Worm (Caenorhabditis elegans): ENCODE results near the gene cdh-3.
A peak's percentile ranks its signal among the peaks of the same experiment; 100 is the strongest.

DNA sequence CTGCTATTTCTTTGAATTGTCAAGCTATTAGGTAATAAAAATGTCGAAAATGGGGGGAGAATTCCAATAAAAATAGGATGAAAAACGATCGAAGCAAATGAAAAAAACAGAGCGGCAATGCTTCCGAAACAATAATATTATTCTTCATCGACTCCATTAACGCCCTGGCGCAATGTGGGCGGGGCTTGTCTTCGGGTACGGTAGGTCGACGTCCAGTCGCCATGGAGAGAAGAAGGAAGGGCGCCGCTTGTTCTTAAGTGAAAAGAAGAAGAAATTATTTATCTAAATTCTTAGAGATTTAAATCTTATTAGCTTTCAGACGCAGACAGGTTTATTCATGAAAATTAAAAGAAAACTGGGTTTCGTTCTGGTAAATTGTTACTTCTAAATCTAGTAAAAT, 38.0 kb upstream of the cdh-3 start:
- TF ChIP-seq php-3 (GFP tag; IDR thresholded peaks at IDR 0.05) (no peak), lsy-2 (tag; optimal IDR thresholded peaks at IDR 0.05) (peak in 1 of 2 experiments; percentile 56), jun-1 (tag; optimal IDR thresholded peaks at IDR 0.05) (no peak), cey-2 (tag; optimal IDR thresholded peaks at IDR 0.05; ENCODE audit: borderline replicate concordance, insufficient read depth) (no peak), dpl-1 (GFP tag; optimal IDR thresholded peaks at IDR 0.05) (no peak), nhr-237 (tag; optimal IDR thresholded peaks at IDR 0.05) (no peak), snpc-4 (tag; optimal IDR thresholded peaks at IDR 0.05) (no peak), nhr-11 (tag; optimal IDR thresholded peaks at IDR 0.05) (no peak), ceh-82 (tag; optimal IDR thresholded peaks at IDR 0.05) (no peak), R02D3.7 (tag; optimal IDR thresholded peaks at IDR 0.05) (no peak), pha-4 (GFP tag; IDR thresholded peaks at IDR 0.05) (no peak), pha-4 (tag; optimal IDR thresholded peaks at IDR 0.05) (no peak), saeg-2 (GFP tag; IDR thresholded peaks at IDR 0.05) (no peak), unc-62 (GFP tag; optimal IDR thresholded peaks at IDR 0.05 in 1 of 2) (no peak), unc-62 (tag; optimal IDR thresholded peaks at IDR 0.05) (no peak), madf-9 (GFP tag; conservative IDR thresholded peaks at IDR 0.05) (no peak)
